Worm (Caenorhabditis elegans): ENCODE data around the gene ehs-1.
A peak's percentile ranks its signal among the peaks of the same experiment; 100 is the strongest.

ehs-1 gene

DNA sequence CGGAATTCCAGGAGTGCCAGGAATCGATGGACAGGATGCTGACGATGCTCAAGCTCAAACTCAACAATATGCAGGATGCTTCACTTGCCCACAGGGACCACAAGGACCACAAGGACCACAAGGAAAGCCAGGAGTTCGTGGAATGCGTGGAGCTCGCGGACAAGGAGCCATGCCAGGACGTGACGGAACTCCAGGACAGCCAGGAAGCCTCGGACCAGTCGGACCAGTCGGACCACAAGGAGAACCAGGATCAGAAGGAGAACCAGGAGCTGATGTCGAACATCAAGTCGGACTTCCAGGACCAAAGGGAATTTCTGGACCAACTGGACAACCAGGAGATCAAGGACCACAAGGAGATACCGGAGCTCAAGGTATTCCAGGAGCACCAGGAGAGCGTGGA lies 10.9 kb downstream of the ehs-1 start:
- TF ChIP-seq C34F6.9 (tag; optimal IDR thresholded peaks at IDR 0.05) (no peak), lsy-2 (tag; optimal IDR thresholded peaks at IDR 0.05) (no peak), sma-9 (GFP tag; optimal IDR thresholded peaks at IDR 0.05) (no peak), sma-9 (tag; optimal IDR thresholded peaks at IDR 0.05) (no peak), mbf-1 (tag; optimal IDR thresholded peaks at IDR 0.05) (no peak), unc-39 (tag; optimal IDR thresholded peaks at IDR 0.05) (no peak), blmp-1 (tag; optimal IDR thresholded peaks at IDR 0.05; ENCODE audit: insufficient read depth) (no peak), lin-13 (GFP tag; optimal IDR thresholded peaks at IDR 0.05) (no peak), sem-4 (tag; optimal IDR thresholded peaks at IDR 0.05) (no peak), F13H6.1 (tag; optimal IDR thresholded peaks at IDR 0.05) (no peak), crh-2 (tag; optimal IDR thresholded peaks at IDR 0.05) (no peak)

DNA sequence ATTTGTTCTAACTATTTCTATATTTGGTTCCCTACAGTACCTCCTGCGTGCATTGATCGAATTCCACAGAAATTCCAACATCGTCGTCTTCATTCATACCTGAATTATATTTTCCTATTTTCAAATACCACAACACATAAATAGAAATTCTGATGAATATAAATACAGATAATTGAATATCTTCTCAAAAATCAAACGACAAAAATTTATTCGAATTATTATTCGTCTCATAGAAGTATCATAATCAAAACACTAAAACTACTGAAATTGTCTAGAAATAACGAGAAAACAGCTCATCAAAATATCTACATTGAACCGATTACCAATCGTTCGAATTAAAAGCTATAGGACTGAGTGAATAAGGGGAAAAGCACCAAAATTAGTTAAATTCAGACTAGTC lies 12.6 kb downstream of the ehs-1 start, which contains the start of gene gtap-1:
gtap-1 (minus strand) TSS at position 101 of the 400 bp plus-strand sequence.
- TF ChIP-seq nhr-21 (tag; optimal IDR thresholded peaks at IDR 0.05) (no peak), lin-11 (tag; optimal IDR thresholded peaks at IDR 0.05) (no peak), dmd-4 (tag; optimal IDR thresholded peaks at IDR 0.05) (no peak)

DNA sequence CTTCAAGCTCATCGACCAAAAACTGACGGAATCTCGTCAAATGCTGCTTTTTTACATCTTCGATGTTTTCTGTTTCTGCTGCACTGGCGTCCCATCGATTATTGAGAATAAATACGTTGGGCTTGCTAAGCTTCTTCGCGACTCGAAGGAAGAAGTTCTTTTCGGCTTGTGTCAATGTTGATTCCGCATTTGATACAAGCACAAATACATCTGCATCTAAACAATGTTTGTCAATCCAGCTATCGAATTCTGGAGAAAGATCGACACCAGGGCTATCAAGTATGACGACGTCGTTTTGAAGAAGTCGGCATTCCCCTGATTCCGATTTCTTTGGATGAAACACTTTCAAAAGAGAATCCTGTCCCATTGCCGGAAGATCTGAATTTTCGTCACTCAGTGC lies 14.6 kb downstream of the ehs-1 start:
- TF ChIP-seq sem-4 (tag; optimal IDR thresholded peaks at IDR 0.05) = no peak
- TF ChIP-seq crh-2 (tag; optimal IDR thresholded peaks at IDR 0.05) = no peak
- TF ChIP-seq zag-1 (tag; optimal IDR thresholded peaks at IDR 0.05) = no peak
- no peak for TF ChIP-seq unc-39 (tag; optimal IDR thresholded peaks at IDR 0.05)
- no peak for TF ChIP-seq elt-3 (tag; optimal IDR thresholded peaks at IDR 0.05)
- TF ChIP-seq snpc-4 (tag; optimal IDR thresholded peaks at IDR 0.05) = no peak
- no peak for TF ChIP-seq ztf-4 (tag; optimal IDR thresholded peaks at IDR 0.05)
- no peak for TF ChIP-seq C34F6.9 (tag; optimal IDR thresholded peaks at IDR 0.05)
- no peak for TF ChIP-seq nhr-25 (tag; optimal IDR thresholded peaks at IDR 0.05)

DNA sequence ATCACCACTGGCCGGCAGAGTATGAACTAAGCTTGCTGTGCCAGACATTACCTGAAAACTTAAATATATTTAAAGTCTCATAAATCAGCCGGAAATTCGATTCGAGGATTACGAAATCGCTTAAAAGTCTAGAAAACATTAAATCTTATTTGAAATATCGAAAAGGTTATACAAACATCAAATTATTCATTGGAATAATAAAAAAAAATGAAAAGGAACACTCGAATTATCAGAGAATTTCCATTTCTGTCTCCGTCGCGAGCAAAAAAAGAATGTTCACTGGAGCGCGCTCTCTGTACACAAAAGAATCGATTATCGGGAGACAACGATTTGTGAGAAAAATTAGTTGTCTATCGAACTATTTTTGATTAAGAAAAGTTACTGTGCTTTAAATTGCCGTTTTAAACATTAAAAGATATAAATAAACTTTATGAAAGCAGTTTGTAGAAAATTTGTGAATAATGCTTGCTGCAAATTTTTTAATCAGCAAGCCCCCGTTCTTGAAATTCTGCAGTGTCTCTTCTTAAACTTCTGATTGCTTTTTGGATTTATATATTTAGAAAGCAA lies 15.7 kb downstream of the ehs-1 start, which contains the start of gene fzo-1:
fzo-1 (minus strand) TSS at position 51 of the 567 bp plus-strand sequence.
- TF ChIP-seq ZK546.5 (tag; optimal IDR thresholded peaks at IDR 0.05) = no peak
- no peak for TF ChIP-seq mdl-1 (tag; optimal IDR thresholded peaks at IDR 0.05)
- no peak for TF ChIP-seq nhr-77 (tag; optimal IDR thresholded peaks at IDR 0.05)
- peak; percentile 81 for TF ChIP-seq C34F6.9 (tag; optimal IDR thresholded peaks at IDR 0.05)
- peak; percentile 15 for TF ChIP-seq crh-2 (tag; optimal IDR thresholded peaks at IDR 0.05)
- TF ChIP-seq dmd-4 (tag; optimal IDR thresholded peaks at IDR 0.05) = no peak
- no peak for TF ChIP-seq ama-1 (optimal IDR thresholded peaks at IDR 0.05)
- peak; percentile 21 for TF ChIP-seq F13H6.1 (tag; optimal IDR thresholded peaks at IDR 0.05)
- no peak for TF ChIP-seq nhr-10 (tag; optimal IDR thresholded peaks at IDR 0.05)
- TF ChIP-seq lsy-2 (tag; optimal IDR thresholded peaks at IDR 0.05) = peak in 1 of 2 experiments; percentile 68
- TF ChIP-seq sma-3 (GFP tag; optimal IDR thresholded peaks at IDR 0.05) = peak; percentile 65
- TF ChIP-seq unc-55 (GFP tag; optimal IDR thresholded peaks at IDR 0.05) = peak; percentile 73
- no peak for TF ChIP-seq skn-1 (tag; optimal IDR thresholded peaks at IDR 0.05)
- TF ChIP-seq blmp-1 (tag; optimal IDR thresholded peaks at IDR 0.05; ENCODE audit: insufficient read depth) = no peak
- TF ChIP-seq Y55F3AM.14 (GFP tag; optimal IDR thresholded peaks at IDR 0.05) = no peak
- TF ChIP-seq nhr-129 (tag; optimal IDR thresholded peaks at IDR 0.05) = peak; percentile 3
- no peak for TF ChIP-seq unc-62 (GFP tag; optimal IDR thresholded peaks at IDR 0.05)

DNA sequence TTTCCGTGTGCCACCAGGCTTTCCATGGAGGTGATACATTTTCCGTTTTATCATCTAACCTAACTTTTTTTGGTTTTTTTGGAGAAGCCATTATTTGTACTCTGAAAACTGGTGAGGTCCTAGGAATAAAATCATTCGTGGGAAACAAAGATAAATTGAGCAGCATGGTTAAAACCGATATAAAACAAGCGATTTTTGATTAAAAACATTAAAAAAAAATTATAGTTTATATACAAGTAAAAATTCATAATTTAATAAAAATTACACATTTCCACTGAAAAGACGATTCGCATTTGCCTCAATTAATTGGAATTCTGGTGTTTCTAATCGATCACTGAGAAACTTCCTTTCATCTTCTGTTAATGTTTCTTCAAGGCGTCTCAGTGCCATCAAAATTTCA lies 17.9 kb downstream of the ehs-1 start, which contains the start of gene ZK1248.15:
ZK1248.15 (minus strand) TSS at position 101 of the 400 bp plus-strand sequence.
- TF ChIP-seq aly-2 (tag; optimal IDR thresholded peaks at IDR 0.05) (no peak), crh-2 (tag; optimal IDR thresholded peaks at IDR 0.05) (no peak), fos-1 (tag; optimal IDR thresholded peaks at IDR 0.05) (no peak), peb-1 (tag; optimal IDR thresholded peaks at IDR 0.05) (no peak), blmp-1 (tag; optimal IDR thresholded peaks at IDR 0.05; ENCODE audit: insufficient read depth) (no peak), ama-1 (optimal IDR thresholded peaks at IDR 0.05) (no peak), nhr-23 (tag; optimal IDR thresholded peaks at IDR 0.05) (no peak), elt-3 (tag; optimal IDR thresholded peaks at IDR 0.05) (no peak), ztf-1 (GFP tag; conservative IDR thresholded peaks at IDR 0.05) (no peak), sma-9 (GFP tag; optimal IDR thresholded peaks at IDR 0.05) (no peak), sma-9 (tag; optimal IDR thresholded peaks at IDR 0.05) (no peak), lin-11 (tag; optimal IDR thresholded peaks at IDR 0.05) (no peak), nhr-129 (tag; optimal IDR thresholded peaks at IDR 0.05) (no peak), unc-55 (GFP tag; optimal IDR thresholded peaks at IDR 0.05) (no peak), nhr-12 (tag; optimal IDR thresholded peaks at IDR 0.05) (no peak), Y55F3AM.14 (GFP tag; optimal IDR thresholded peaks at IDR 0.05) (no peak)

All from whole organism, L2 larva.